Fruit fly (Drosophila melanogaster) whole organism, embryonic: ENCODE data around the gene CG4597.

Experiments used
- C15 ChIP-seq: fragments of 200-800 bp; sonication (Bioruptor generic); IDR thresholded peaks from 3 replicates; pipeline ENCODE4 v1.3.6; 2022; ENCODE audit warnings: missing biosample characterization, missing genetic modification characterization
- CG10209 ChIP-seq: fragments of 200-800 bp; sonication (Bioruptor generic); optimal IDR thresholded peaks from 3 replicates; lab custom pipeline; 2017; ENCODE audit warnings: missing biosample characterization, mild to moderate bottlenecking, missing genetic modification characterization, missing genetic modification reagents
- CG10267 ChIP-seq: fragments of 200-800 bp; sonication (Bioruptor generic); optimal IDR thresholded peaks from 2 replicates; lab custom pipeline; 2018; ENCODE audit warnings: missing biosample characterization, mild to moderate bottlenecking, missing genetic modification characterization, moderate library complexity
- CG11456 ChIP-seq: fragments of 200-800 bp; sonication (Bioruptor generic); IDR thresholded peaks from 3 replicates; pipeline ENCODE4 v1.3.6; 2022; ENCODE audit warnings: missing biosample characterization, missing genetic modification characterization
- CG15514 ChIP-seq: fragments of 200-800 bp; sonication (Bioruptor generic); optimal IDR thresholded peaks from 3 replicates; lab custom pipeline; 2017; ENCODE audit warnings: missing biosample characterization, missing genetic modification characterization, mild to moderate bottlenecking, moderate library complexity, missing genetic modification reagents
- CG1832 ChIP-seq: fragments of 200-800 bp; sonication (Bioruptor generic); optimal IDR thresholded peaks from 2 replicates; lab custom pipeline; 2017; ENCODE audit warnings: missing biosample characterization, mild to moderate bottlenecking, missing genetic modification characterization, inconsistent platforms
- CG2712 ChIP-seq: fragments of 200-800 bp; optimal IDR thresholded peaks from 3 replicates; lab custom pipeline; 2019; ENCODE audit warnings: missing biosample characterization, mild to moderate bottlenecking, missing genetic modification characterization, moderate library complexity
- CG3065 ChIP-seq: fragments of 200-800 bp; sonication (Bioruptor generic); optimal IDR thresholded peaks from 2 replicates; lab custom pipeline; 2016; ENCODE audit warnings: missing biosample characterization, missing genetic modification characterization
- CG34376 ChIP-seq: fragments of 200-800 bp; sonication (Bioruptor generic); optimal IDR thresholded peaks from 2 replicates; lab custom pipeline; 2018; ENCODE audit warnings: missing biosample characterization, mild to moderate bottlenecking, missing genetic modification characterization
- CG5180 ChIP-seq: fragments of 200-800 bp; sonication (Bioruptor generic); optimal IDR thresholded peaks from 3 replicates; lab custom pipeline; 2017; ENCODE audit warnings: missing biosample characterization, missing genetic modification characterization, mild to moderate bottlenecking, moderate library complexity, missing genetic modification reagents
- CG7271 ChIP-seq: fragments of 200-800 bp; sonication (Bioruptor generic); optimal IDR thresholded peaks from 2 replicates; lab custom pipeline; 2018; ENCODE audit warnings: missing biosample characterization, mild to moderate bottlenecking, missing genetic modification characterization, moderate library complexity
- CG7786 ChIP-seq: fragments of 200-800 bp; sonication (Bioruptor generic); optimal IDR thresholded peaks from 2 replicates; lab custom pipeline; 2016; ENCODE audit warnings: missing biosample characterization, missing genetic modification characterization
- CG7928 ChIP-seq: fragments of 200-800 bp; sonication (Bioruptor generic); optimal IDR thresholded peaks from 2 replicates; lab custom pipeline; 2017; ENCODE audit warnings: missing biosample characterization, mild to moderate bottlenecking, missing genetic modification characterization
- CG8290 ChIP-seq, 3 experiments: fragments of 200-800 bp; sonication (Bioruptor generic); optimal IDR thresholded peaks; 2 replicates each; lab custom pipeline; 2016 to 2019; ENCODE audit warnings: missing biosample characterization in 3 of 3, missing genetic modification characterization in 3 of 3, mild to moderate bottlenecking in 2 of 3, moderate library complexity in 1 of 3
- CG8478 ChIP-seq: fragments of >200 bp; optimal IDR thresholded peaks from 2 replicates; lab custom pipeline; 2018
- CG9797 ChIP-seq: fragments of 200-800 bp; sonication (Bioruptor generic); optimal IDR thresholded peaks from 3 replicates; lab custom pipeline; 2018; ENCODE audit warnings: missing biosample characterization, mild to moderate bottlenecking, missing genetic modification characterization
- CoRest ChIP-seq: fragments of 200-800 bp; sonication (Bioruptor generic); optimal IDR thresholded peaks from 3 replicates; lab custom pipeline; 2018; ENCODE audit warnings: missing biosample characterization, mild to moderate bottlenecking, missing genetic modification characterization, moderate library complexity
- CrebB ChIP-seq: fragments of 200-800 bp; sonication (Bioruptor generic); optimal IDR thresholded peaks from 3 replicates; lab custom pipeline; 2018; ENCODE audit warnings: missing biosample characterization, mild to moderate bottlenecking, missing genetic modification characterization
- Deaf1 ChIP-seq: fragments of 200-800 bp; optimal IDR thresholded peaks from 3 replicates; lab custom pipeline; 2019; ENCODE audit warnings: missing biosample characterization, mild to moderate bottlenecking, missing genetic modification characterization, moderate library complexity
- Doc2 ChIP-seq: fragments of 200-800 bp; sonication (Bioruptor generic); IDR thresholded peaks from 2 replicates; pipeline ENCODE4 v1.3.6; 2022; ENCODE audit warnings: missing biosample characterization, missing genetic modification characterization
- ERR ChIP-seq: fragments of 200-800 bp; sonication (Bioruptor generic); optimal IDR thresholded peaks from 2 replicates; lab custom pipeline; 2016; ENCODE audit warnings: missing biosample characterization, missing genetic modification characterization
- Ets97D ChIP-seq: fragments of 200-800 bp; sonication (Bioruptor generic); optimal IDR thresholded peaks from 3 replicates; lab custom pipeline; 2016; ENCODE audit warnings: missing biosample characterization, missing genetic modification characterization
- Ssrp ChIP-seq: fragments of 200-800 bp; sonication (Bioruptor generic); optimal IDR thresholded peaks from 2 replicates; lab custom pipeline; 2018; ENCODE audit warnings: missing biosample characterization, mild to moderate bottlenecking, missing genetic modification characterization, moderate library complexity
- Taf1 ChIP-seq: fragments of 200-800 bp; sonication (Bioruptor generic); IDR thresholded peaks from 2 replicates; pipeline ENCODE4 v1.3.6; 2022; ENCODE audit warnings: missing biosample characterization, missing genetic modification characterization
- YL-1 ChIP-seq: fragments of 200-800 bp; sonication (Bioruptor generic); optimal IDR thresholded peaks from 3 replicates; lab custom pipeline; 2017; ENCODE audit warnings: missing biosample characterization, mild to moderate bottlenecking, missing genetic modification characterization
- amos ChIP-seq: fragments of 200-800 bp; sonication (Bioruptor generic); IDR thresholded peaks from 2 replicates; pipeline ENCODE4 v1.3.6; 2022; ENCODE audit warnings: missing biosample characterization, missing genetic modification characterization; ENCODE audit not compliant: partially characterized antibody
- aop ChIP-seq: fragments of 200-800 bp; sonication (Bioruptor generic); IDR thresholded peaks from 2 replicates; pipeline ENCODE4 v1.3.6; 2022; ENCODE audit warnings: missing biosample characterization, missing genetic modification characterization
- ash1 ChIP-seq: fragments of 200-800 bp; sonication (Bioruptor generic); optimal IDR thresholded peaks from 2 replicates; lab custom pipeline; 2018; ENCODE audit warnings: missing biosample characterization, mild to moderate bottlenecking, missing genetic modification characterization
- bbx ChIP-seq: fragments of 200-800 bp; sonication (Bioruptor generic); IDR thresholded peaks from 2 replicates; pipeline ENCODE4 v1.3.6; 2022; ENCODE audit warnings: missing biosample characterization, missing genetic modification characterization; ENCODE audit not compliant: partially characterized antibody
- cato ChIP-seq: fragments of 200-800 bp; sonication (Bioruptor generic); optimal IDR thresholded peaks from 2 replicates; lab custom pipeline; 2016; ENCODE audit warnings: missing biosample characterization, missing genetic modification characterization, borderline replicate concordance
- caup ChIP-seq: fragments of 200-800 bp; sonication (Bioruptor generic); optimal IDR thresholded peaks from 3 replicates; lab custom pipeline; 2017; ENCODE audit warnings: missing biosample characterization, mild to moderate bottlenecking, missing genetic modification characterization, moderate library complexity; ENCODE audit not compliant: severe bottlenecking
- chinmo ChIP-seq: fragments of 200-800 bp; sonication (Bioruptor generic); IDR thresholded peaks from 4 replicates; pipeline ENCODE4 v1.3.6; 2022; ENCODE audit warnings: missing biosample characterization, missing genetic modification characterization; ENCODE audit not compliant: partially characterized antibody
- exex ChIP-seq: fragments of 200-800 bp; sonication (Bioruptor generic); optimal IDR thresholded peaks from 4 replicates; lab custom pipeline; 2018; ENCODE audit warnings: missing biosample characterization, mild to moderate bottlenecking, missing genetic modification characterization, moderate library complexity
- fru ChIP-seq: fragments of >200 bp; optimal IDR thresholded peaks from 2 replicates; lab custom pipeline; 2017
- gcm2 ChIP-seq: fragments of 200-800 bp; sonication (Bioruptor generic); optimal IDR thresholded peaks from 2 replicates; lab custom pipeline; 2016; ENCODE audit warnings: missing biosample characterization, missing genetic modification characterization
- gfzf ChIP-seq: fragments of 200-800 bp; sonication (Bioruptor generic); optimal IDR thresholded peaks from 2 replicates; lab custom pipeline; 2016; ENCODE audit warnings: missing biosample characterization, mild to moderate bottlenecking, missing genetic modification characterization, moderate library complexity
- klu ChIP-seq: fragments of 200-800 bp; sonication (Bioruptor generic); IDR thresholded peaks from 2 replicates; pipeline ENCODE4 v1.3.6; 2022; ENCODE audit warnings: missing biosample characterization, missing genetic modification characterization
- kni ChIP-seq: fragments of 200-800 bp; sonication (Bioruptor generic); optimal IDR thresholded peaks from 3 replicates; lab custom pipeline; 2017; ENCODE audit warnings: mild to moderate bottlenecking, missing biosample characterization, missing genetic modification reagents, missing genetic modification characterization
- onecut ChIP-seq: fragments of 200-800 bp; sonication (Bioruptor generic); IDR thresholded peaks from 2 replicates; pipeline ENCODE4 v1.3.6; 2022; ENCODE audit warnings: missing biosample characterization, missing genetic modification characterization
- org-1 ChIP-seq: fragments of 200-800 bp; sonication (Bioruptor generic); optimal IDR thresholded peaks from 2 replicates; lab custom pipeline; 2017; ENCODE audit warnings: missing biosample characterization, missing genetic modification characterization
- pan ChIP-seq, 4 experiments: fragments of >200 bp in 3 of 4; fragments of 200-800 bp in 1 of 4; sonication (Bioruptor generic) in 1 of 4; optimal IDR thresholded peaks in 3 of 4; IDR thresholded peaks in 1 of 4; 2 replicates each; pipeline versions ENCODE4 v1.3.6 to Lab custom; 2017 to 2022; ENCODE audit warnings: missing biosample characterization in 2 of 4, missing genetic modification characterization in 2 of 4, mixed read lengths in 1 of 4
- pzg ChIP-seq: fragments of 200-800 bp; sonication (Bioruptor generic); optimal IDR thresholded peaks from 3 replicates; lab custom pipeline; 2018; ENCODE audit warnings: missing biosample characterization, mild to moderate bottlenecking, missing genetic modification characterization, moderate library complexity
- ranshi ChIP-seq: fragments of 200-800 bp; sonication (Bioruptor generic); IDR thresholded peaks from 2 replicates; pipeline ENCODE4 v1.3.6; 2022; ENCODE audit warnings: missing biosample characterization, missing genetic modification characterization
- scrt ChIP-seq: fragments of 200-800 bp; sonication (Bioruptor generic); optimal IDR thresholded peaks from 2 replicates; lab custom pipeline; 2018; ENCODE audit warnings: missing biosample characterization, mild to moderate bottlenecking, missing genetic modification characterization, moderate library complexity
- seq ChIP-seq: fragments of 200-800 bp; sonication (Bioruptor generic); IDR thresholded peaks from 2 replicates; pipeline ENCODE4 v1.3.6; 2022; ENCODE audit warnings: missing biosample characterization, missing genetic modification characterization
- tin ChIP-seq: fragments of 200-800 bp; sonication (Bioruptor generic); optimal IDR thresholded peaks from 3 replicates; lab custom pipeline; 2016; ENCODE audit warnings: missing biosample characterization, missing genetic modification characterization
- toy ChIP-seq: fragments of 200-800 bp; sonication (Bioruptor generic); IDR thresholded peaks from 2 replicates; pipeline ENCODE4 v1.3.6; 2022; ENCODE audit warnings: missing biosample characterization, missing genetic modification characterization
- tx ChIP-seq: fragments of 200-800 bp; sonication (Bioruptor generic); optimal IDR thresholded peaks from 2 replicates; lab custom pipeline; 2016; ENCODE audit warnings: missing biosample characterization, missing genetic modification characterization
- zfh1 ChIP-seq: fragments of 200-800 bp; sonication (Bioruptor generic); IDR thresholded peaks from 3 replicates; pipeline ENCODE4 v1.3.6; 2022; ENCODE audit warnings: missing biosample characterization, missing genetic modification characterization

CG4597 gene

DNA sequence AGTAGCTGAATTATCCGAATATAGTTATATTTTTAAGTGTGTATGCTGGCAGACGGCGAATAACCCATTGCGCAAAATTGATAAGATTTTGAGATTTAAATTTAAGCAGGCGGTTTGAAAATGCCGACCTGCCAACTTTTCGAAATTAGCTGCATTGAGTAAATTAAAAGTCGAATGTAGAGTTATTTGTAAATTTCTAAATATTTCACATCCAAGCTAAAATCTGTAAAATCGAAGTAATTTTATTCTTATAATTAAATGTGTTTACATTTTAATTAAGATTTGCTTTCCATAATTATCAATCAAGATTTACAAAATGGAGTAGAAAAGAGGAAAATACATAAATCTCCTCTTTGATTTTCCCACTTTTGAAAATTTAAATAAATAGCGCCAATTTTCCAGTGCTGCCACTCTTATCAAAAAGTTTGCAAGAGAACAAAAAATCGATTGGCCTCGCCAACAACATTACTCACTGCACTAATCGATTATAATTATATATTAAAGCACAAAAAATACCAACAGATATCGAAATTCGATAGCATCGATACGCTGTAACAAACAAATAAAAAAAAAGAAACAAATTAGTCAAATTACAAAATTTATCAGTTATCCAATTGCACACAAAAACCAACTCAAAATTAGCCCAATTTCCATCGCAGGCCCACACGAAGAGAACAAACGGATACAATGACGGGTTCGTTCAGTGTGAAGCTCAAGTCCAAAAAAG, 4.6 kb downstream of the CG4597 start, which contains the start of gene Yod1 (continued):
- TF ChIP-seq amos (GFP tag; lab: Robert Waterston, UW) (peak; percentile 73), CG9797 (GFP tag; lab: Kevin White, UChicago) (peak; percentile 30), kni (GFP tag; lab: Kevin White, UChicago) (no peak), ranshi (GFP tag; lab: Robert Waterston, UW) (no peak), gfzf (peak; percentile 32), Deaf1 (no peak), toy (no peak), CG7928 (GFP tag; lab: Kevin White, UChicago) (no peak), gcm2 (no peak), CG15514 (GFP tag; lab: Kevin White, UChicago) (peak; percentile 64), Doc2 (GFP tag; lab: Robert Waterston, UW) (no peak), Taf1 (GFP tag; lab: Robert Waterston, UW) (no peak), fru (lab: Kevin White, UChicago) (no peak), aop (GFP tag; lab: Robert Waterston, UW) (no peak), pan (optimal IDR thresholded peaks at IDR 0.05; lab: Kevin White, UChicago) (no peak), pan (GFP tag; optimal IDR thresholded peaks at IDR 0.05 in 1 of 2, IDR thresholded peaks at IDR 0.05 in 1 of 2) (no peak), CG7271 (tag; lab: Kevin White, UChicago) (no peak), C15 (no peak), org-1 (no peak), Ets97D (GFP tag; lab: Kevin White, UChicago) (peak; percentile 36), CG8290 (GFP tag; optimal IDR thresholded peaks at IDR 0.05; lab: Kevin White, UChicago) (no peak), CG8290 (tag; optimal IDR thresholded peaks at IDR 0.05; lab: Kevin White, UChicago) (no peak), scrt (GFP tag; lab: Kevin White, UChicago) (no peak), chinmo (GFP tag; lab: Robert Waterston, UW) (0 out of 4 replicates have a peak, but pooled peaks have one; percentile 59), onecut (0 out of 2 replicates have a peak, but pooled peaks have one; percentile 23), CG10209 (GFP tag; lab: Kevin White, UChicago) (no peak), CG11456 (GFP tag; lab: Robert Waterston, UW) (no peak), tx (GFP tag; lab: Kevin White, UChicago) (no peak), CG10267 (peak; percentile 46), caup (GFP tag; lab: Kevin White, UChicago) (no peak), exex (tag; lab: Kevin White, UChicago) (peak; percentile 16), ERR (GFP tag; lab: Kevin White, UChicago) (no peak), bbx (GFP tag; lab: Robert Waterston, UW) (peak; percentile 67), CG2712 (tag; lab: Kevin White, UChicago) (peak; percentile 46), Ssrp (tag; lab: Kevin White, UChicago) (no peak), CrebB (tag; lab: Kevin White, UChicago) (no peak), CG1832 (GFP tag; lab: Kevin White, UChicago) (no peak), zfh1 (GFP tag; lab: Robert Waterston, UW) (no peak), CG3065 (GFP tag; lab: Kevin White, UChicago) (no peak), cato (GFP tag; lab: Kevin White, UChicago) (no peak), tin (GFP tag; lab: Kevin White, UChicago) (no peak), CG8478 (lab: Kevin White, UChicago) (no peak), CG34376 (GFP tag; lab: Kevin White, UChicago) (no peak), seq (GFP tag; lab: Robert Waterston, UW) (no peak), klu (GFP tag; lab: Robert Waterston, UW) (no peak), CG5180 (GFP tag; lab: Kevin White, UChicago) (no peak), CoRest (peak; percentile 38), ash1 (GFP tag; lab: Kevin White, UChicago) (no peak), YL-1 (GFP tag; lab: Kevin White, UChicago) (no peak), pzg (GFP tag; lab: Kevin White, UChicago) (peak; percentile 63), CG7786 (GFP tag; lab: Kevin White, UChicago) (no peak)
